Fruit fly (Drosophila melanogaster) whole organism, embryonic: ENCODE data around the gene Pde9.

Experiments
- CG10209 ChIP-seq: fragments of 200-800 bp; sonication (Bioruptor generic); optimal IDR thresholded peaks from 3 replicates; lab custom pipeline; 2017; ENCODE audit warnings: missing biosample characterization, mild to moderate bottlenecking, missing genetic modification characterization, missing genetic modification reagents
- CG12769 ChIP-seq: fragments of 200-800 bp; sonication (Bioruptor generic); optimal IDR thresholded peaks from 2 replicates; lab custom pipeline; 2019; ENCODE audit warnings: missing biosample characterization, mild to moderate bottlenecking, missing genetic modification characterization, moderate library complexity
- CG13894 ChIP-seq: fragments of 200-800 bp; sonication (Bioruptor generic); optimal IDR thresholded peaks from 3 replicates; lab custom pipeline; 2018; ENCODE audit warnings: missing biosample characterization, mild to moderate bottlenecking, missing genetic modification characterization, moderate library complexity
- CG14667 ChIP-seq: fragments of 200-800 bp; sonication (Bioruptor generic); IDR thresholded peaks from 2 replicates; pipeline ENCODE4 v1.3.6; 2022; ENCODE audit warnings: missing biosample characterization, missing genetic modification characterization
- CG17361 ChIP-seq: fragments of 200-800 bp; sonication (Bioruptor generic); IDR thresholded peaks from 3 replicates; pipeline ENCODE4 v1.3.6; 2022; ENCODE audit warnings: missing biosample characterization, missing genetic modification characterization
- CG17385 ChIP-seq: fragments of 200-800 bp; sonication (Bioruptor generic); optimal IDR thresholded peaks from 3 replicates; lab custom pipeline; 2018; ENCODE audit warnings: missing biosample characterization, mild to moderate bottlenecking, missing genetic modification characterization
- CG17612 ChIP-seq: fragments of 200-800 bp; sonication (Bioruptor generic); IDR thresholded peaks from 2 replicates; pipeline ENCODE4 v1.3.6; 2022; ENCODE audit warnings: missing biosample characterization, missing genetic modification characterization
- CG1792 ChIP-seq: fragments of 200-800 bp; sonication (Bioruptor generic); optimal IDR thresholded peaks from 2 replicates; lab custom pipeline; 2016; ENCODE audit warnings: missing biosample characterization, missing genetic modification characterization
- CG3163 ChIP-seq: fragments of 200-800 bp; sonication (Bioruptor generic); optimal IDR thresholded peaks from 3 replicates; lab custom pipeline; 2016; ENCODE audit warnings: missing biosample characterization, missing genetic modification characterization
- CG3407 ChIP-seq: fragments of 200-800 bp; sonication (Bioruptor generic); optimal IDR thresholded peaks from 2 replicates; lab custom pipeline; 2018; ENCODE audit warnings: missing biosample characterization, mild to moderate bottlenecking, missing genetic modification characterization
- CG6813 ChIP-seq: fragments of 200-800 bp; sonication (Bioruptor generic); optimal IDR thresholded peaks from 2 replicates; lab custom pipeline; 2017; ENCODE audit warnings: missing biosample characterization, missing genetic modification characterization, mild to moderate bottlenecking, moderate library complexity, missing genetic modification reagents
- CG8290 ChIP-seq, 3 experiments: fragments of 200-800 bp; sonication (Bioruptor generic); optimal IDR thresholded peaks; 2 replicates each; lab custom pipeline; 2016 to 2019; ENCODE audit warnings: missing biosample characterization in 3 of 3, missing genetic modification characterization in 3 of 3, mild to moderate bottlenecking in 2 of 3, moderate library complexity in 1 of 3
- CG8924 ChIP-seq: fragments of 200-800 bp; optimal IDR thresholded peaks from 3 replicates; lab custom pipeline; 2019; ENCODE audit warnings: missing biosample characterization, mild to moderate bottlenecking, missing genetic modification characterization, moderate library complexity
- CG9797 ChIP-seq: fragments of 200-800 bp; sonication (Bioruptor generic); optimal IDR thresholded peaks from 3 replicates; lab custom pipeline; 2018; ENCODE audit warnings: missing biosample characterization, mild to moderate bottlenecking, missing genetic modification characterization
- CoRest ChIP-seq: fragments of 200-800 bp; sonication (Bioruptor generic); optimal IDR thresholded peaks from 3 replicates; lab custom pipeline; 2018; ENCODE audit warnings: missing biosample characterization, mild to moderate bottlenecking, missing genetic modification characterization, moderate library complexity
- Dip2 ChIP-seq: fragments of 200-800 bp; sonication (Bioruptor generic); IDR thresholded peaks from 2 replicates; pipeline ENCODE4 v1.3.6; 2022; ENCODE audit warnings: missing biosample characterization, missing genetic modification characterization
- Dp ChIP-seq: fragments of 200-800 bp; sonication (Bioruptor generic); optimal IDR thresholded peaks from 2 replicates; lab custom pipeline; 2018; ENCODE audit warnings: missing biosample characterization, mild to moderate bottlenecking, missing genetic modification characterization, moderate library complexity
- Eip74EF ChIP-seq, 2 experiments: fragments of 200-800 bp in 1 of 2; fragments of >200 bp in 1 of 2; sonication (Bioruptor generic) in 1 of 2; optimal IDR thresholded peaks; 2 replicates each; lab custom pipeline; 2017 to 2019; ENCODE audit warnings: missing biosample characterization in 2 of 2, missing genetic modification characterization in 2 of 2, mild to moderate bottlenecking in 1 of 2, moderate library complexity in 1 of 2
- GATAe ChIP-seq: fragments of 200-800 bp; sonication (Bioruptor generic); conservative IDR thresholded peaks from 2 replicates; pipeline ENCODE4 v1.3.6; 2022; ENCODE audit warnings: missing biosample characterization, missing genetic modification characterization
- HLH3B ChIP-seq: fragments of 200-800 bp; sonication (Bioruptor generic); IDR thresholded peaks from 2 replicates; pipeline ENCODE4 v1.3.6; 2022; ENCODE audit warnings: missing biosample characterization, missing genetic modification characterization
- HLH54F ChIP-seq: fragments of 200-800 bp; sonication (Bioruptor generic); optimal IDR thresholded peaks from 3 replicates; lab custom pipeline; 2016; ENCODE audit warnings: missing biosample characterization, missing genetic modification characterization
- HmgZ ChIP-seq: fragments of 200-800 bp; sonication (Bioruptor generic); optimal IDR thresholded peaks from 2 replicates; lab custom pipeline; 2018; ENCODE audit warnings: missing biosample characterization, mild to moderate bottlenecking, missing genetic modification characterization
- Hr3 ChIP-seq: fragments of 200-800 bp; sonication (Bioruptor generic); optimal IDR thresholded peaks from 3 replicates; lab custom pipeline; 2016; ENCODE audit warnings: missing biosample characterization, missing genetic modification characterization
- Hr39 ChIP-seq: fragments of >200 bp; optimal IDR thresholded peaks from 2 replicates; lab custom pipeline; 2017
- Med ChIP-seq: fragments of 200-800 bp; sonication (Bioruptor generic); peaks from one replicate; lab custom pipeline; 2016; ENCODE audit warnings: missing biosample characterization, missing genetic modification characterization, mild to moderate bottlenecking, inconsistent platforms, moderate library complexity
- abd-A ChIP-seq: fragments of 200-800 bp; sonication (Bioruptor generic); optimal IDR thresholded peaks from 3 replicates; lab custom pipeline; 2019; ENCODE audit warnings: missing biosample characterization, mild to moderate bottlenecking, missing genetic modification characterization, moderate library complexity
- amos ChIP-seq: fragments of 200-800 bp; sonication (Bioruptor generic); IDR thresholded peaks from 2 replicates; pipeline ENCODE4 v1.3.6; 2022; ENCODE audit warnings: missing biosample characterization, missing genetic modification characterization; ENCODE audit not compliant: partially characterized antibody
- bbx ChIP-seq: fragments of 200-800 bp; sonication (Bioruptor generic); IDR thresholded peaks from 2 replicates; pipeline ENCODE4 v1.3.6; 2022; ENCODE audit warnings: missing biosample characterization, missing genetic modification characterization; ENCODE audit not compliant: partially characterized antibody
- cg ChIP-seq: fragments of 200-800 bp; sonication (Bioruptor generic); optimal IDR thresholded peaks from 3 replicates; lab custom pipeline; 2019; ENCODE audit warnings: missing biosample characterization, mild to moderate bottlenecking, missing genetic modification characterization, moderate library complexity
- chif ChIP-seq, 2 experiments: fragments of 200-800 bp; sonication (Bioruptor generic); optimal IDR thresholded peaks; 3 replicates each; lab custom pipeline; 2016; ENCODE audit warnings: missing biosample characterization in 2 of 2, missing genetic modification characterization in 2 of 2
- crp ChIP-seq, 2 experiments: fragments of 200-800 bp; sonication (Bioruptor generic); optimal IDR thresholded peaks; 2 replicates in 1 of 2; 3 replicates in 1 of 2; lab custom pipeline; 2017; ENCODE audit warnings: missing biosample characterization in 2 of 2, missing genetic modification characterization in 2 of 2, mild to moderate bottlenecking in 1 of 2, moderate library complexity in 1 of 2
- exex ChIP-seq: fragments of 200-800 bp; sonication (Bioruptor generic); optimal IDR thresholded peaks from 4 replicates; lab custom pipeline; 2018; ENCODE audit warnings: missing biosample characterization, mild to moderate bottlenecking, missing genetic modification characterization, moderate library complexity
- gce ChIP-seq: fragments of 200-800 bp; sonication (Bioruptor generic); IDR thresholded peaks from 3 replicates; pipeline ENCODE4 v1.3.6; 2022; ENCODE audit warnings: missing biosample characterization, missing genetic modification characterization
- gt ChIP-seq: fragments of 200-800 bp; sonication (Bioruptor generic); IDR thresholded peaks from 2 replicates; pipeline ENCODE4 v1.3.6; 2022; ENCODE audit warnings: missing biosample characterization, missing genetic modification characterization
- kay ChIP-seq: fragments of 200-800 bp; sonication (Bioruptor generic); optimal IDR thresholded peaks from 2 replicates; lab custom pipeline; 2016; ENCODE audit warnings: missing biosample characterization, missing genetic modification characterization
- mirr ChIP-seq: fragments of 200-800 bp; sonication (Bioruptor generic); optimal IDR thresholded peaks from 3 replicates; lab custom pipeline; 2018; ENCODE audit warnings: missing biosample characterization, mild to moderate bottlenecking, missing genetic modification characterization
- nau ChIP-seq: fragments of 200-800 bp; sonication (Bioruptor generic); optimal IDR thresholded peaks from 3 replicates; lab custom pipeline; 2017; ENCODE audit warnings: missing biosample characterization, mild to moderate bottlenecking, missing genetic modification characterization, missing genetic modification reagents
- pros ChIP-seq: fragments of 200-800 bp; sonication (Bioruptor generic); optimal IDR thresholded peaks from 3 replicates; lab custom pipeline; 2019; ENCODE audit warnings: missing biosample characterization, mild to moderate bottlenecking, missing genetic modification characterization, moderate library complexity
- run ChIP-seq: fragments of 200-800 bp; sonication (Bioruptor generic); optimal IDR thresholded peaks from 3 replicates; lab custom pipeline; 2018; ENCODE audit warnings: missing biosample characterization, mild to moderate bottlenecking, missing genetic modification characterization
- salm ChIP-seq: fragments of 200-800 bp; sonication (Bioruptor generic); optimal IDR thresholded peaks from 2 replicates; lab custom pipeline; 2018; ENCODE audit warnings: missing biosample characterization, mild to moderate bottlenecking, missing genetic modification characterization
- sd ChIP-seq: fragments of 200-800 bp; sonication (Bioruptor generic); optimal IDR thresholded peaks from 3 replicates; lab custom pipeline; 2018; ENCODE audit warnings: missing biosample characterization, mild to moderate bottlenecking, missing genetic modification characterization, moderate library complexity
- sens ChIP-seq: fragments of 200-800 bp; sonication (Bioruptor generic); peaks from one replicate; lab custom pipeline; 2016; ENCODE audit warnings: missing biosample characterization, missing genetic modification characterization
- stc ChIP-seq: fragments of 200-800 bp; sonication (Bioruptor generic); IDR thresholded peaks from 2 replicates; pipeline ENCODE4 v1.3.6; 2022; ENCODE audit warnings: missing biosample characterization, missing genetic modification characterization
- trh ChIP-seq: fragments of 200-800 bp; sonication (Bioruptor generic); optimal IDR thresholded peaks from 2 replicates; lab custom pipeline; 2016; ENCODE audit warnings: missing biosample characterization, missing genetic modification characterization
- tup ChIP-seq: fragments of 200-800 bp; sonication (Bioruptor generic); optimal IDR thresholded peaks from 2 replicates; lab custom pipeline; 2016; ENCODE audit warnings: missing biosample characterization, mild to moderate bottlenecking, missing genetic modification characterization, moderate library complexity

The Pde9 gene

dm6 chrX:12741914-12742650 is 155.0 kb downstream of the Pde9 start, which contains the start of gene Smr (continued):
- TF ChIP-seq bbx (GFP tag; lab: Robert Waterston, UW) (peak; percentile 19; the same call in 1 of the 2 replicates), CG14667 (GFP tag; lab: Robert Waterston, UW) (no peak), tup (GFP tag; lab: Kevin White, UChicago) (no peak), cg (peak; percentile 80), amos (GFP tag; lab: Robert Waterston, UW) (peak; percentile 24; the same call in 1 of the 2 replicates), CG8924 (tag; lab: Kevin White, UChicago) (peak; percentile 49), Med (peak; percentile 62), chif (GFP tag; optimal IDR thresholded peaks at IDR 0.05; lab: Kevin White, UChicago) (no peak), Dp (GFP tag; lab: Kevin White, UChicago) (no peak)

dm6 chrX:12740441-12740840 is 156.7 kb downstream of the Pde9 start:
- TF ChIP-seq CG9797 (no peak), kay (no peak), HLH3B (GFP tag; lab: Robert Waterston, UW) (no peak), CG17612 (GFP tag; lab: Robert Waterston, UW) (no peak), abd-A (tag; lab: Kevin White, UChicago) (peak; percentile 53), gt (GFP tag; lab: Robert Waterston, UW) (no peak), crp (GFP tag; optimal IDR thresholded peaks at IDR 0.05; lab: Kevin White, UChicago) (no peak), CoRest (tag; lab: Kevin White, UChicago) (no peak), Hr39 (lab: Kevin White, UChicago) (no peak), CG13894 (tag; lab: Kevin White, UChicago) (peak; percentile 64), Dip2 (no peak), sd (tag; lab: Kevin White, UChicago) (peak; percentile 34), exex (tag; lab: Kevin White, UChicago) (no peak), gce (GFP tag; lab: Robert Waterston, UW) (no peak), Hr3 (GFP tag; lab: Kevin White, UChicago) (no peak)

- TF ChIP-seq HLH54F (GFP tag; lab: Kevin White, UChicago) = no peak
- TF ChIP-seq CG10209 = no peak
- TF ChIP-seq salm (tag; lab: Kevin White, UChicago) = no peak
- TF ChIP-seq Eip74EF (GFP tag; optimal IDR thresholded peaks at IDR 0.05; lab: Kevin White, UChicago) = no peak
- no peak for TF ChIP-seq stc (GFP tag; lab: Robert Waterston, UW)
- TF ChIP-seq sens (GFP tag; lab: Kevin White, UChicago) = peak; percentile 35
- TF ChIP-seq nau = no peak
- no peak for TF ChIP-seq CG9797
- no peak for TF ChIP-seq Hr39 (lab: Kevin White, UChicago)
- peak; percentile 93 for TF ChIP-seq CG3407
- TF ChIP-seq trh (GFP tag; lab: Kevin White, UChicago) = no peak
- TF ChIP-seq, all 482 proteins: peak for 2
These were observed 157.3 kb downstream of the Pde9 start for dm6 chrX:12739789-12740188.

DNA sequence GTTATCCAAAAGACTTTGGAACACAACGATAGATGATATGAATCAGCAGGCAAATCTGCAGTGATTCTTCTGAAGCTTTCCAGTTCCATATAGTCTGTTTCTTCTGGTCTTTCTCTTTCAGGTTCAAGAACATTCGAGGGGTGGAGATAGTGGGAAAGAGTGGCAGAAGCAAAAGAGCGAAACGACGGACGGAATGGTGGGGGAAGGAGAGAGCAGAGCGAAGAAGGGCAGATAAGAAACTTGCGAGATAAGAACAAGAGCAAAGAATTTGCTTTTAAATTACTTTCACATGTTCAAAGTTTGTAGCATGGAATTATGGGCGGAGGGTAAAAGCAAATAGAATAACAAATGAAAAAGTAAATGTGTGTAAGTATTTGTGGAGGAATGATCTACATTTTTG is 158.1 kb downstream of the Pde9 start:
- TF ChIP-seq CG3163 (GFP tag; lab: Kevin White, UChicago) (peak; percentile 21), CG8290 (GFP tag; optimal IDR thresholded peaks at IDR 0.05; lab: Kevin White, UChicago) (no peak), CG8290 (tag; optimal IDR thresholded peaks at IDR 0.05; lab: Kevin White, UChicago) (peak in 1 of 2 experiments; percentile 2), pros (GFP tag; lab: Kevin White, UChicago) (peak; percentile 30), CG6813 (GFP tag; lab: Kevin White, UChicago) (peak; percentile 13), mirr (GFP tag; lab: Kevin White, UChicago) (peak; percentile 17), GATAe (peak; percentile 67), CG17385 (GFP tag; lab: Kevin White, UChicago) (peak; percentile 59), HmgZ (tag; lab: Kevin White, UChicago) (peak; percentile 27), sd (tag; lab: Kevin White, UChicago) (peak; percentile 82), Med (peak; percentile 42), CG1792 (GFP tag; lab: Kevin White, UChicago) (no peak), exex (tag; lab: Kevin White, UChicago) (peak; percentile 13), CG12769 (tag; lab: Kevin White, UChicago) (peak; percentile 41), CG17361 (GFP tag; lab: Robert Waterston, UW) (no peak), run (tag; lab: Kevin White, UChicago) (no peak)
